Fruit fly (Drosophila melanogaster): ENCODE data around the gene CG10947.

The CG10947 gene

dm6 chr2L:20417597-20418286, 3.1 kb upstream of the CG10947 start:
- TF ChIP-seq Met (GFP tag; optimal IDR thresholded peaks at IDR 0.05), result peak; percentile 34
- TF ChIP-seq Hr4 (GFP tag; optimal IDR thresholded peaks at IDR 0.05), result no peak
- no peak for TF ChIP-seq fd85E (GFP tag; optimal IDR thresholded peaks at IDR 0.05)
- no peak for TF ChIP-seq Sox15 (GFP tag; optimal IDR thresholded peaks at IDR 0.05)
- TF ChIP-seq vri (GFP tag; optimal IDR thresholded peaks at IDR 0.05), result peak; percentile 60
- TF ChIP-seq esn (GFP tag; optimal IDR thresholded peaks at IDR 0.05), result peak; percentile 41
- no peak for TF ChIP-seq CG3032 (tag; optimal IDR thresholded peaks at IDR 0.05)
- TF ChIP-seq Eip93F (GFP tag; optimal IDR thresholded peaks at IDR 0.05), result peak; percentile 24
- peak; percentile 74 for TF ChIP-seq Eip78C (GFP tag)
- peak; percentile 19; the same call in 2 of the 3 replicates for TF ChIP-seq eg (GFP tag; IDR thresholded peaks at IDR 0.05)
- TF ChIP-seq lz (GFP tag; optimal IDR thresholded peaks at IDR 0.05), result peak; percentile 3
- TF ChIP-seq CG31627 (GFP tag; optimal IDR thresholded peaks at IDR 0.05), result peak; percentile 33
- TF ChIP-seq Sox14 (GFP tag; optimal IDR thresholded peaks at IDR 0.05), result no peak
- no peak for TF ChIP-seq svp (GFP tag)
- peak; percentile 5 for TF ChIP-seq pdm3 (GFP tag; optimal IDR thresholded peaks at IDR 0.05)
- peak; percentile 26; the same call in 1 of the 2 replicates for TF ChIP-seq CG15336 (GFP tag; IDR thresholded peaks at IDR 0.05)
- TF ChIP-seq acj6 (GFP tag; optimal IDR thresholded peaks at IDR 0.05), result no peak
- TF ChIP-seq CG4318 (GFP tag; optimal IDR thresholded peaks at IDR 0.05), result no peak
- TF ChIP-seq CG11902 (GFP tag; optimal IDR thresholded peaks at IDR 0.05), result no peak
- no peak for TF ChIP-seq CG8319 (GFP tag; optimal IDR thresholded peaks at IDR 0.05)

- TF ChIP-seq Eip78C (GFP tag) (peak; percentile 32), fkh (GFP tag; optimal IDR thresholded peaks at IDR 0.05) (peak; percentile 49), topi (GFP tag; optimal IDR thresholded peaks at IDR 0.05) (no peak), Hr39 (GFP tag; optimal IDR thresholded peaks at IDR 0.05) (no peak), Lpt (GFP tag; optimal IDR thresholded peaks at IDR 0.05) (peak; percentile 5), achi (GFP tag; optimal IDR thresholded peaks at IDR 0.05) (peak; percentile 51), lz (GFP tag; optimal IDR thresholded peaks at IDR 0.05) (peak; percentile 29), CG1621 (tag; optimal IDR thresholded peaks at IDR 0.05) (no peak), esn (GFP tag; optimal IDR thresholded peaks at IDR 0.05) (peak; percentile 33), CG32006 (GFP tag; optimal IDR thresholded peaks at IDR 0.05) (peak; percentile 71), Eip93F (GFP tag; optimal IDR thresholded peaks at IDR 0.05) (no peak), Gug (GFP tag; IDR thresholded peaks at IDR 0.05) (peak; percentile 61), dsx (GFP tag; optimal IDR thresholded peaks at IDR 0.05; ENCODE audit: poor library complexity, severe bottlenecking) (no peak), CG3919 (GFP tag; optimal IDR thresholded peaks at IDR 0.05) (no peak), Smox (GFP tag; optimal IDR thresholded peaks at IDR 0.05) (peak; percentile 20), CG9139 (GFP tag; optimal IDR thresholded peaks at IDR 0.05) (no peak), CG6808 (GFP tag; optimal IDR thresholded peaks at IDR 0.05) (no peak), CG34406 (GFP tag; optimal IDR thresholded peaks at IDR 0.05) (peak; percentile 18), cyc (GFP tag; optimal IDR thresholded peaks at IDR 0.05) (no peak), Ets21C (GFP tag; optimal IDR thresholded peaks at IDR 0.05) (no peak), eg (GFP tag; IDR thresholded peaks at IDR 0.05) (peak; percentile 58), CG8632 (GFP tag; optimal IDR thresholded peaks at IDR 0.05) (peak; percentile 1), Hr4 (GFP tag; optimal IDR thresholded peaks at IDR 0.05) (peak; percentile 8), Sox102F (GFP tag; optimal IDR thresholded peaks at IDR 0.05) (no peak), spab (GFP tag; optimal IDR thresholded peaks at IDR 0.05) (no peak), CG7368 (GFP tag; optimal IDR thresholded peaks at IDR 0.05) (no peak), CG11902 (GFP tag; optimal IDR thresholded peaks at IDR 0.05) (no peak), CG10669 (GFP tag; optimal IDR thresholded peaks at IDR 0.05) (peak; percentile 11), net (GFP tag; optimal IDR thresholded peaks at IDR 0.05) (peak; percentile 33), Hr38 (GFP tag; optimal IDR thresholded peaks at IDR 0.05) (no peak), CG11294 (GFP tag; IDR thresholded peaks at IDR 0.05) (peak; percentile 55; the same call in 1 of the 2 replicates), CG11762 (GFP tag; optimal IDR thresholded peaks at IDR 0.05; ENCODE audit: insufficient read depth) (no peak), fd59A (GFP tag; optimal IDR thresholded peaks at IDR 0.05) (no peak), CG15336 (GFP tag; IDR thresholded peaks at IDR 0.05) (peak; percentile 16; the same call in 1 of the 2 replicates), salr (GFP tag; optimal IDR thresholded peaks at IDR 0.05) (peak in 1 of 2 experiments; percentile 20), CG3032 (tag; optimal IDR thresholded peaks at IDR 0.05) (peak; percentile 67), svp (GFP tag) (no peak)
Measured at dm6 chr2L:20416754-20417563, 2.4 kb upstream of the CG10947 start, which contains the start of the genes CG10949 and Arpc2. CG10949 (minus strand) TSS chr2L:20416918. Arpc2 (plus strand) TSS chr2L:20417057.
